Fruit fly (Drosophila melanogaster): Measurements from ENCODE around the gene CG10859.
A peak's percentile ranks its signal among the peaks of the same experiment; 100 is the strongest.

Gene CG10859

DNA sequence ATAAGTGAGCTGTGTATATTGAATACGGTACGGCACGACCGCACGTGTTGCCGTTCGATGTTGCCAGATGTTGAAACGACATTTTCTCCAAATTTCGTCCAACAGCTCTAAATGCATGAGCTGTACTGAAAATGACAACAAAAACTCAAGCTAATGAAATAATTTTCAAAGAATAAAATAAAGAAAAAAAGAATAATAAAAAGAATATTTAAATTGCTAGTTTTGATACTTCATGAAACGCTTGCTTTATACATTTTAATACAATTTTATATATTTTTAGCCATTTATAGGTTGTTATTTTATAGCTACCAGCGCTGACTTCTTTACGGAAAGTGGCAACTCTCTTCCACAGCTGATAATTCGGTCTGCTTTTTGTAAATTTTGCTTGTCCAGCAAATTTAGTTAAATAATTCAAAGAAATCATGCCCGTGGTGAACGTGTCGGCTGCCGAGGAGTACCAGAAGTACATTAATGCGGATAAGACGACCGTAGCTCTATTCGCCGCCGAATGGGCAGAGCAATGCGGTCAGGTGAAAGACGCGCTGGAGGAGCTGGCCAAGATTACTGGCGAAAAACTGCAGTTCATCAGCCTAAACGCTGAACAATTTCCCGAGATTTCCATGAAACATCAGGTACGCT, 32.2 kb downstream of the CG10859 start, which contains the start of the genes Nnp-1 and Grx3 (continued):
- TF ChIP-seq CG8359 (GFP tag; optimal IDR thresholded peaks at IDR 0.05; ENCODE audit: borderline replicate concordance) = no peak
- no peak for TF ChIP-seq CG10462 (GFP tag; optimal IDR thresholded peaks at IDR 0.05)
- no peak for TF ChIP-seq CG1647 (GFP tag; optimal IDR thresholded peaks at IDR 0.05)
- TF ChIP-seq CG4328 (GFP tag; optimal IDR thresholded peaks at IDR 0.05) = peak; percentile 34
- no peak for TF ChIP-seq CG6175 (GFP tag; IDR thresholded peaks at IDR 0.05)
- peak; percentile 85 for TF ChIP-seq phol (tag; optimal IDR thresholded peaks at IDR 0.05)
- TF ChIP-seq gro (GFP tag; optimal IDR thresholded peaks at IDR 0.05) = no peak
- TF ChIP-seq odd (GFP tag; optimal IDR thresholded peaks at IDR 0.05) = no peak
- TF ChIP-seq Fer2 (tag; optimal IDR thresholded peaks at IDR 0.05) = peak; percentile 54
- TF ChIP-seq YL-1 (GFP tag; optimal IDR thresholded peaks at IDR 0.05) = peak; percentile 78
- TF ChIP-seq CG12769 (tag; optimal IDR thresholded peaks at IDR 0.05) = no peak
- no peak for TF ChIP-seq h (optimal IDR thresholded peaks at IDR 0.05)
- TF ChIP-seq dpn (GFP tag; optimal IDR thresholded peaks at IDR 0.05) = peak in 1 of 2 experiments; percentile 60
- TF ChIP-seq CG3847 (GFP tag; IDR thresholded peaks at IDR 0.05) = peak; percentile 76
- TF ChIP-seq ato (GFP tag; IDR thresholded peaks at IDR 0.05; ENCODE audit: partially characterized antibody) = no peak
- TF ChIP-seq Hr3 (GFP tag; optimal IDR thresholded peaks at IDR 0.05) = peak; percentile 70
- no peak for TF ChIP-seq unc-4 (GFP tag; IDR thresholded peaks at IDR 0.05; ENCODE audit: partially characterized antibody)
- no peak for TF ChIP-seq CG7372 (GFP tag; IDR thresholded peaks at IDR 0.05)
- TF ChIP-seq pho (GFP tag; optimal IDR thresholded peaks at IDR 0.05) = peak; percentile 7
- TF ChIP-seq ci (GFP tag; IDR thresholded peaks at IDR 0.05) = 0 out of 3 replicates have a peak, but pooled peaks have one; percentile 12
- no peak for TF ChIP-seq NK7.1 (GFP tag; optimal IDR thresholded peaks at IDR 0.05)
- TF ChIP-seq Kr (GFP tag; optimal IDR thresholded peaks at IDR 0.05) = no peak
- peak; percentile 68 for TF ChIP-seq ind (GFP tag; optimal IDR thresholded peaks at IDR 0.05)
- TF ChIP-seq CG12299 (tag; optimal IDR thresholded peaks at IDR 0.05) = peak; percentile 46
- no peak for TF ChIP-seq CG2889 (GFP tag; IDR thresholded peaks at IDR 0.05)
- TF ChIP-seq corto (GFP tag; optimal IDR thresholded peaks at IDR 0.05) = no peak
- no peak for TF ChIP-seq kni (GFP tag; optimal IDR thresholded peaks at IDR 0.05)
- no peak for TF ChIP-seq CG2712 (tag; optimal IDR thresholded peaks at IDR 0.05)
- no peak for TF ChIP-seq en (GFP tag; optimal IDR thresholded peaks at IDR 0.05)
- peak; percentile 14; the same call in 1 of the 2 replicates for TF ChIP-seq klu (GFP tag; IDR thresholded peaks at IDR 0.05)
- TF ChIP-seq CG17912 (GFP tag; optimal IDR thresholded peaks at IDR 0.05) = no peak
- TF ChIP-seq CG9797 (GFP tag; optimal IDR thresholded peaks at IDR 0.05) = peak; percentile 41
- TF ChIP-seq dmrt99B (tag; optimal IDR thresholded peaks at IDR 0.05) = no peak
- peak; percentile 5 for TF ChIP-seq CG6254 (GFP tag; optimal IDR thresholded peaks at IDR 0.05)
- TF ChIP-seq Bgb (GFP tag; IDR thresholded peaks at IDR 0.05; ENCODE audit: partially characterized antibody) = 0 out of 2 replicates have a peak, but pooled peaks have one; percentile 7
- no peak for TF ChIP-seq HLHmδ (GFP tag; optimal IDR thresholded peaks at IDR 0.05)
- no peak for TF ChIP-seq fu2 (GFP tag; optimal IDR thresholded peaks at IDR 0.05)
- peak; percentile 71 for TF ChIP-seq CG5180 (GFP tag; optimal IDR thresholded peaks at IDR 0.05)
- no peak; the same call in 1 of the 2 replicates for TF ChIP-seq CG10366 (GFP tag; IDR thresholded peaks at IDR 0.05)
- no peak for TF ChIP-seq CG30431 (GFP tag; optimal IDR thresholded peaks at IDR 0.05)
- TF ChIP-seq CG13296 (GFP tag; optimal IDR thresholded peaks at IDR 0.05) = no peak
- TF ChIP-seq Optix (GFP tag; IDR thresholded peaks at IDR 0.05) = no peak
- peak; percentile 1 for TF ChIP-seq Dp (GFP tag; optimal IDR thresholded peaks at IDR 0.05)
- peak; percentile 5 for TF ChIP-seq CG18011 (GFP tag; optimal IDR thresholded peaks at IDR 0.05)
- TF ChIP-seq Aef1 (GFP tag; IDR thresholded peaks at IDR 0.05) = peak; percentile 30; the same call in 2 of the 3 replicates
- TF ChIP-seq chn (GFP tag; optimal IDR thresholded peaks at IDR 0.05) = no peak
- no peak for TF ChIP-seq Hand (GFP tag; optimal IDR thresholded peaks at IDR 0.05)
- no peak for TF ChIP-seq ac (GFP tag; optimal IDR thresholded peaks at IDR 0.05)
- no peak for TF ChIP-seq oc (tag; optimal IDR thresholded peaks at IDR 0.05)
- TF ChIP-seq stwl (tag; optimal IDR thresholded peaks at IDR 0.05) = peak; percentile 49

Data from whole organism, embryonic.